1 fruit fly cellular context compared by ENCODE assay signal in the genomic region with DNA sequence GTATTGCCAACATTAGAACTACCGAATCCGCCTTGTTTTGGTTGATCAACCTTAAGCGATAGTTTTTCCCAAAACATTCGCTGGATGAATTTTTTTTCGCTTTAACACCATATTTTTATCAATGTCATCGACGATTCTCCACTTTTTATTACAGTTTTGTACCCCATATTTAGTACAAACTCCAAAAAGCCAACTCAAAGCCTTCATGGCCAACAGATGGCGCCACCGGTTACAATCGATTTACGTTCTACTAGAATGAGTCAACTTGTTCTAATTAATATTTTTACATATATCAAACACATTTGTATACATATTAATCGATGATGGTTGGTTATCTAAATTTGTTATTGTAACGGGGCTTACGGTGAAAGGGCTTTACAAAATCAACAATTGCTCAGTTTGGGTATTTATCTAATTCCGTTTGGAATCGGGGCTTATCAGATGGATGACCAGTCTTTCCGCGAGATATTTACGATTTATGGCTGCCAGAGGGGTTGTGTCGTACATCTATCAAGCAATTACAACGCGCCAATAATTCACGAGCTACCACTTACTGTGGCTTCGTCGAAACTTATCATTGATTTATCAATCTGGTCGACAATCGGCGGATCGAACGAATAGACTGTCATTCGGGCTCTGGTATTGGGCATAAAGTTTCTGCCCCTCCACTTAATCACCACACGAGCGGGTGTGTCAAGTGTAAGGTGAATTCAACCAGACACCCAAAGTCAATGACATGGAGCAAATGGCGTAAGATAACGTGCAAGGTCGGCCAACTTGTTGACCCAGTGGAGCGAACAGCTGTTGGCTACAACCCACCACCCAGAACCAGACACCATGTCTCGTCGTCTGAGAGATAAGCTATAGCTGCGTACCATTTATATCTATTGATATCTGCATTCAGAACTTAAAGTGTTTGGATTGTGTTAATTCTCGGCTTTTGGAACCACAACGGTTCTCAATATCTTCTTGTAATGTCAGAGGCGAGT.
A peak's percentile ranks its signal among the peaks of the same experiment; 100 is the strongest.
TF ChIP-seq lines count a peak whose summit lies in the region.

No protein-coding gene starts in this region.

TF ChIP-seq in whole organism, embryonic, 481 proteins besides CTCF, POLR2A, EP300 and RAD21 (continued from another document):
- TF ChIP-seq dmrt11E (tag; optimal IDR thresholded peaks at IDR 0.05; lab: Kevin White, UChicago), result no peak
- no peak for TF ChIP-seq CG11398 (GFP tag; optimal IDR thresholded peaks at IDR 0.05; lab: Kevin White, UChicago)
- peak; percentile 46 for TF ChIP-seq Med (GFP tag; lab: Kevin White, UChicago)
- peak; percentile 91 for TF ChIP-seq Hey (tag; optimal IDR thresholded peaks at IDR 0.05; lab: Kevin White, UChicago)
- peak; percentile 82 for TF ChIP-seq Dip2 (GFP tag; IDR thresholded peaks at IDR 0.05; lab: Robert Waterston, UW)
- no peak for TF ChIP-seq sisA (GFP tag; IDR thresholded peaks at IDR 0.05; lab: Robert Waterston, UW)
- peak; percentile 60 for TF ChIP-seq Dll (GFP tag; IDR thresholded peaks at IDR 0.05; lab: Robert Waterston, UW; ENCODE audit: partially characterized antibody)
- TF ChIP-seq CG13287 (GFP tag; IDR thresholded peaks at IDR 0.05; lab: Robert Waterston, UW; ENCODE audit: partially characterized antibody), result peak; percentile 33; the same call in 1 of the 2 replicates
- TF ChIP-seq Sox100B (GFP tag; optimal IDR thresholded peaks at IDR 0.05; lab: Kevin White, UChicago), result no peak
- TF ChIP-seq CG2199 (GFP tag; IDR thresholded peaks at IDR 0.05; lab: Robert Waterston, UW), result peak; percentile 85
- no peak for TF ChIP-seq NfI (GFP tag; optimal IDR thresholded peaks at IDR 0.05; lab: Kevin White, UChicago)
- no peak for TF ChIP-seq lov (optimal IDR thresholded peaks at IDR 0.05; lab: Kevin White, UChicago)
- 0 out of 3 replicates have a peak, but pooled peaks have one; percentile 30 for TF ChIP-seq lov (GFP tag; IDR thresholded peaks at IDR 0.05; lab: Robert Waterston, UW)
- TF ChIP-seq gfzf (GFP tag; optimal IDR thresholded peaks at IDR 0.05; lab: Kevin White, UChicago), result peak; percentile 26
